Worm (Caenorhabditis elegans): ENCODE measurements around the gene unc-42.

The unc-42 gene

ce11 chrV:9805161-9805560, 36.0 kb upstream of the unc-42 start, which contains the start of gene sru-37:
Gene sru-37, plus strand, starts transcription at chrV:9805461.
- TF ChIP-seq ceh-19 (GFP tag; optimal IDR thresholded peaks at IDR 0.05) = no peak
- no peak for TF ChIP-seq odd-2 (tag; optimal IDR thresholded peaks at IDR 0.05)
- TF ChIP-seq rnt-1 (tag; optimal IDR thresholded peaks at IDR 0.05) = no peak
- TF ChIP-seq F13H6.1 (tag; optimal IDR thresholded peaks at IDR 0.05) = no peak
- TF ChIP-seq tbx-2 (tag; optimal IDR thresholded peaks at IDR 0.05) = no peak
- no peak for TF ChIP-seq ceh-22 (tag; optimal IDR thresholded peaks at IDR 0.05)
- no peak for TF ChIP-seq unc-3 (GFP tag; conservative IDR thresholded peaks at IDR 0.05)
- TF ChIP-seq unc-3 (tag; optimal IDR thresholded peaks at IDR 0.05) = no peak
- no peak for TF ChIP-seq ref-2 (tag; optimal IDR thresholded peaks at IDR 0.05)
- TF ChIP-seq ztf-16 (tag; optimal IDR thresholded peaks at IDR 0.05) = no peak
- no peak for TF ChIP-seq fkh-6 (tag; optimal IDR thresholded peaks at IDR 0.05)

- TF ChIP-seq nhr-11 (tag; optimal IDR thresholded peaks at IDR 0.05) = no peak
- TF ChIP-seq ceh-6 (GFP tag; optimal IDR thresholded peaks at IDR 0.05) = no peak
Measured at ce11 chrV:9803176-9803575, 34.0 kb upstream of the unc-42 start, which contains the start of gene sru-39. Gene sru-39, plus strand, starts transcription at chrV:9803476.

- TF ChIP-seq eyg-1 (tag; optimal IDR thresholded peaks at IDR 0.05) (no peak), unc-42 (tag; optimal IDR thresholded peaks at IDR 0.05) (no peak)
Measured at ce11 chrV:9801965-9802364, 32.8 kb upstream of the unc-42 start, which contains the start of gene F46B6.10. Gene F46B6.10, minus strand, starts transcription at chrV:9802065.

- TF ChIP-seq tbx-2 (tag; optimal IDR thresholded peaks at IDR 0.05) = no peak
- TF ChIP-seq nhr-11 (tag; optimal IDR thresholded peaks at IDR 0.05) = no peak
- TF ChIP-seq fkh-6 (tag; optimal IDR thresholded peaks at IDR 0.05) = no peak
- TF ChIP-seq ceh-30 (tag; optimal IDR thresholded peaks at IDR 0.05) = no peak
- TF ChIP-seq mec-3 (tag; optimal IDR thresholded peaks at IDR 0.05; ENCODE audit: borderline replicate concordance) = no peak
- no peak for TF ChIP-seq ets-4 (tag; optimal IDR thresholded peaks at IDR 0.05)
- no peak for TF ChIP-seq rnt-1 (tag; optimal IDR thresholded peaks at IDR 0.05)
- no peak for TF ChIP-seq ceh-6 (GFP tag; optimal IDR thresholded peaks at IDR 0.05)
- TF ChIP-seq unc-42 (tag; optimal IDR thresholded peaks at IDR 0.05) = no peak
- no peak for TF ChIP-seq odd-2 (tag; optimal IDR thresholded peaks at IDR 0.05)
- TF ChIP-seq F13H6.1 (tag; optimal IDR thresholded peaks at IDR 0.05) = no peak
- no peak for TF ChIP-seq ceh-48 (tag; optimal IDR thresholded peaks at IDR 0.05)
- TF ChIP-seq C38D4.7 (GFP tag; optimal IDR thresholded peaks at IDR 0.05) = no peak
- no peak for TF ChIP-seq ceh-31 (tag; optimal IDR thresholded peaks at IDR 0.05)
- TF ChIP-seq eyg-1 (tag; optimal IDR thresholded peaks at IDR 0.05) = no peak
- TF ChIP-seq unc-55 (GFP tag; optimal IDR thresholded peaks at IDR 0.05) = no peak
Measured at ce11 chrV:9799076-9799475, 29.9 kb upstream of the unc-42 start, which contains the start of gene F46B6.13. Gene F46B6.13, minus strand, starts transcription at chrV:9799176.

- TF ChIP-seq hlh-30 (tag; optimal IDR thresholded peaks at IDR 0.05; ENCODE audit: insufficient read depth) (no peak), K09A11.1 (tag; optimal IDR thresholded peaks at IDR 0.05; ENCODE audit: insufficient read depth) (no peak), syd-9 (tag; optimal IDR thresholded peaks at IDR 0.05) (no peak), sox-4 (tag; optimal IDR thresholded peaks at IDR 0.05) (no peak), unc-3 (GFP tag; conservative IDR thresholded peaks at IDR 0.05) (no peak), unc-3 (tag; optimal IDR thresholded peaks at IDR 0.05) (no peak), fkh-6 (tag; optimal IDR thresholded peaks at IDR 0.05) (no peak), ceh-22 (tag; optimal IDR thresholded peaks at IDR 0.05) (no peak), nhr-11 (tag; optimal IDR thresholded peaks at IDR 0.05) (no peak), ceh-48 (tag; optimal IDR thresholded peaks at IDR 0.05) (no peak), ceh-30 (tag; optimal IDR thresholded peaks at IDR 0.05) (no peak), pat-9 (tag; optimal IDR thresholded peaks at IDR 0.05) (no peak), ceh-34 (tag; optimal IDR thresholded peaks at IDR 0.05) (no peak), pag-3 (tag; optimal IDR thresholded peaks at IDR 0.05; ENCODE audit: borderline replicate concordance) (no peak), odd-2 (tag; optimal IDR thresholded peaks at IDR 0.05) (no peak), unc-55 (GFP tag; optimal IDR thresholded peaks at IDR 0.05) (no peak), ceh-31 (tag; optimal IDR thresholded peaks at IDR 0.05) (no peak), fax-1 (tag; optimal IDR thresholded peaks at IDR 0.05) (no peak), sdc-2 (tag; optimal IDR thresholded peaks at IDR 0.05) (no peak), ref-2 (tag; optimal IDR thresholded peaks at IDR 0.05) (no peak), C38D4.7 (GFP tag; optimal IDR thresholded peaks at IDR 0.05) (no peak)
Measured at ce11 chrV:9798212-9798611, 29.0 kb upstream of the unc-42 start.
